Fruit fly (Drosophila melanogaster) whole organism, embryonic: ENCODE data around the gene CG43750.

ENCODE experiments used
- ATbp ChIP-seq: fragments of 200-800 bp; sonication (Bioruptor generic); optimal IDR thresholded peaks from 2 replicates; lab custom pipeline; 2017; ENCODE audit warnings: missing biosample characterization, mild to moderate bottlenecking, missing genetic modification characterization, missing genetic modification reagents
- Ada2b ChIP-seq: fragments of 200-800 bp; sonication (Bioruptor generic); IDR thresholded peaks from 2 replicates; pipeline ENCODE4 v1.3.6; 2022; ENCODE audit warnings: missing biosample characterization, missing genetic modification characterization
- CG3065 ChIP-seq: fragments of 200-800 bp; sonication (Bioruptor generic); optimal IDR thresholded peaks from 2 replicates; lab custom pipeline; 2016; ENCODE audit warnings: missing biosample characterization, missing genetic modification characterization
- CG31388 ChIP-seq: fragments of 200-800 bp; sonication (Bioruptor generic); optimal IDR thresholded peaks from 2 replicates; lab custom pipeline; 2016; ENCODE audit warnings: missing biosample characterization, missing genetic modification characterization
- CG7839 ChIP-seq: fragments of 200-800 bp; sonication (Bioruptor generic); optimal IDR thresholded peaks from 3 replicates; lab custom pipeline; 2018; ENCODE audit warnings: missing biosample characterization, mild to moderate bottlenecking, missing genetic modification characterization, moderate library complexity
- Ets97D ChIP-seq: fragments of 200-800 bp; sonication (Bioruptor generic); optimal IDR thresholded peaks from 3 replicates; lab custom pipeline; 2016; ENCODE audit warnings: missing biosample characterization, missing genetic modification characterization
- NC2α ChIP-seq: fragments of 200-800 bp; sonication (Bioruptor generic); optimal IDR thresholded peaks from 2 replicates; lab custom pipeline; 2016; ENCODE audit warnings: missing biosample characterization, missing genetic modification characterization
- NfI ChIP-seq: fragments of 200-800 bp; sonication (Bioruptor generic); optimal IDR thresholded peaks from 3 replicates; lab custom pipeline; 2018; ENCODE audit warnings: missing biosample characterization, mild to moderate bottlenecking, missing genetic modification characterization, moderate library complexity
- Sin3A ChIP-seq: fragments of >200 bp; optimal IDR thresholded peaks from 2 replicates; lab custom pipeline; 2018
- stwl ChIP-seq: fragments of 200-800 bp; sonication (Bioruptor generic); optimal IDR thresholded peaks from 3 replicates; lab custom pipeline; 2018; ENCODE audit warnings: missing biosample characterization, mild to moderate bottlenecking, missing genetic modification characterization, moderate library complexity

- TF ChIP-seq Sin3A (lab: Kevin White, UChicago) (no peak), ATbp (no peak), NC2α (no peak), Ets97D (no peak), CG31388 (no peak), NfI (GFP tag; lab: Kevin White, UChicago) (no peak), CG7839 (tag; lab: Kevin White, UChicago) (no peak), Ada2b (no peak), CG3065 (no peak), stwl (tag; lab: Kevin White, UChicago) (no peak)
These were observed 14.1 kb upstream of the CG43750 start for dm6 chr2L:2404631-2405030.
